Worm (Caenorhabditis elegans): Measurements from ENCODE around the gene znf-207.

Gene znf-207

ce11 chrIV:11310624-11311023, at the start of gene znf-207:
Gene znf-207, plus strand, starts transcription at chrIV:11310972.
- TF ChIP-seq ttx-3 (tag; optimal IDR thresholded peaks at IDR 0.05): peak; percentile 23
- TF ChIP-seq fkh-6 (tag; optimal IDR thresholded peaks at IDR 0.05): peak; percentile 63
- TF ChIP-seq mec-3 (tag; optimal IDR thresholded peaks at IDR 0.05; ENCODE audit: borderline replicate concordance): no peak
- peak; percentile 3 for TF ChIP-seq pat-9 (tag; optimal IDR thresholded peaks at IDR 0.05)
- no peak for TF ChIP-seq unc-3 (GFP tag; conservative IDR thresholded peaks at IDR 0.05)
- peak; percentile 65 for TF ChIP-seq unc-3 (tag; optimal IDR thresholded peaks at IDR 0.05)
- TF ChIP-seq pag-3 (tag; optimal IDR thresholded peaks at IDR 0.05; ENCODE audit: borderline replicate concordance): no peak
- TF ChIP-seq C08G9.2 (tag; optimal IDR thresholded peaks at IDR 0.05): no peak
- TF ChIP-seq syd-9 (tag; optimal IDR thresholded peaks at IDR 0.05): peak; percentile 31
- TF ChIP-seq dve-1 (tag; optimal IDR thresholded peaks at IDR 0.05): no peak
- TF ChIP-seq ceh-6 (GFP tag; optimal IDR thresholded peaks at IDR 0.05): peak; percentile 31
- TF ChIP-seq Y22D7AL.16 (tag; optimal IDR thresholded peaks at IDR 0.05): no peak
- peak; percentile 67 for TF ChIP-seq nfya-1 (tag; optimal IDR thresholded peaks at IDR 0.05)
- TF ChIP-seq ceh-14 (tag; optimal IDR thresholded peaks at IDR 0.05): peak; percentile 90
- TF ChIP-seq pax-1 (tag; optimal IDR thresholded peaks at IDR 0.05): no peak
- peak; percentile 54 for TF ChIP-seq K09A11.1 (tag; optimal IDR thresholded peaks at IDR 0.05; ENCODE audit: insufficient read depth)
- TF ChIP-seq ceh-22 (tag; optimal IDR thresholded peaks at IDR 0.05): no peak
- peak; percentile 99 for TF ChIP-seq unc-42 (tag; optimal IDR thresholded peaks at IDR 0.05)
- no peak for TF ChIP-seq pros-1 (tag; optimal IDR thresholded peaks at IDR 0.05)
- TF ChIP-seq ceh-30 (tag; optimal IDR thresholded peaks at IDR 0.05): no peak
- no peak for TF ChIP-seq hlh-30 (tag; optimal IDR thresholded peaks at IDR 0.05; ENCODE audit: insufficient read depth)
- TF ChIP-seq rnt-1 (tag; optimal IDR thresholded peaks at IDR 0.05): no peak
- no peak for TF ChIP-seq ceh-24 (tag; optimal IDR thresholded peaks at IDR 0.05)
- no peak for TF ChIP-seq K02D7.2 (tag; optimal IDR thresholded peaks at IDR 0.05)
- peak; percentile 42 for TF ChIP-seq zip-5 (tag; optimal IDR thresholded peaks at IDR 0.05)
- peak; percentile 52 for TF ChIP-seq ceh-19 (GFP tag; optimal IDR thresholded peaks at IDR 0.05)
- no peak for TF ChIP-seq elt-4 (tag; optimal IDR thresholded peaks at IDR 0.05)
- no peak for TF ChIP-seq hlh-6 (tag; optimal IDR thresholded peaks at IDR 0.05)
- TF ChIP-seq tbx-2 (tag; optimal IDR thresholded peaks at IDR 0.05): peak; percentile 78
- peak; percentile 12 for TF ChIP-seq hlh-15 (tag; optimal IDR thresholded peaks at IDR 0.05)
- TF ChIP-seq ztf-16 (tag; optimal IDR thresholded peaks at IDR 0.05): no peak
- peak; percentile 59 for TF ChIP-seq ceh-34 (tag; optimal IDR thresholded peaks at IDR 0.05)
- TF ChIP-seq eyg-1 (tag; optimal IDR thresholded peaks at IDR 0.05): peak; percentile 32
- TF ChIP-seq nhr-11 (tag; optimal IDR thresholded peaks at IDR 0.05): no peak
- TF ChIP-seq fkh-10 (GFP tag; optimal IDR thresholded peaks at IDR 0.05): no peak
- TF ChIP-seq che-1 (tag; optimal IDR thresholded peaks at IDR 0.05): peak; percentile 33
- peak; percentile 28 for TF ChIP-seq C38D4.7 (GFP tag; optimal IDR thresholded peaks at IDR 0.05)
- TF ChIP-seq sox-4 (tag; optimal IDR thresholded peaks at IDR 0.05): peak; percentile 29
- TF ChIP-seq sox-2 (GFP tag; IDR thresholded peaks at IDR 0.05): 0 out of 2 replicates have a peak, but pooled peaks have one; percentile 23
- TF ChIP-seq lin-11 (tag; optimal IDR thresholded peaks at IDR 0.05): peak; percentile 18
- TF ChIP-seq tbx-7 (tag; optimal IDR thresholded peaks at IDR 0.05): peak; percentile 4
- peak; percentile 36 for TF ChIP-seq madf-2 (tag; optimal IDR thresholded peaks at IDR 0.05)
- TF ChIP-seq unc-86 (tag; optimal IDR thresholded peaks at IDR 0.05): no peak
- peak; percentile 78 for TF ChIP-seq elt-2 (tag; optimal IDR thresholded peaks at IDR 0.05)
- peak; percentile 13 for TF ChIP-seq odd-2 (tag; optimal IDR thresholded peaks at IDR 0.05)
- TF ChIP-seq pha-2 (tag; optimal IDR thresholded peaks at IDR 0.05): peak; percentile 2
- TF ChIP-seq T23F11.4 (GFP tag; optimal IDR thresholded peaks at IDR 0.05): no peak
- TF ChIP-seq ahr-1 (tag; optimal IDR thresholded peaks at IDR 0.05): peak; percentile 8
- peak; percentile 45 for TF ChIP-seq dmd-4 (tag; optimal IDR thresholded peaks at IDR 0.05; ENCODE audit: borderline replicate concordance)
- TF ChIP-seq ets-4 (tag; optimal IDR thresholded peaks at IDR 0.05): peak; percentile 16
- TF ChIP-seq ceh-9 (tag; optimal IDR thresholded peaks at IDR 0.05): no peak
- TF ChIP-seq ceh-45 (GFP tag; IDR thresholded peaks at IDR 0.05): no peak
- TF ChIP-seq ceh-31 (tag; optimal IDR thresholded peaks at IDR 0.05): peak; percentile 82
